Fruit fly (Drosophila melanogaster): ENCODE data around the gene Uch.
A peak's percentile ranks its signal among the peaks of the same experiment; 100 is the strongest.

Uch gene

dm6 chr2L:2180120-2180539 is 33.9 kb downstream of the Uch start (continued):
- TF ChIP-seq Chrac-16 (GFP tag; optimal IDR thresholded peaks at IDR 0.05) (peak; percentile 83), ERR (GFP tag; optimal IDR thresholded peaks at IDR 0.05) (peak; percentile 59), Vsx1 (GFP tag; optimal IDR thresholded peaks at IDR 0.05) (peak; percentile 80), CG13775 (GFP tag; optimal IDR thresholded peaks at IDR 0.05) (peak; percentile 77), aop (GFP tag; IDR thresholded peaks at IDR 0.05) (peak; percentile 93), CG8924 (tag; optimal IDR thresholded peaks at IDR 0.05) (peak; percentile 93), tin (GFP tag; optimal IDR thresholded peaks at IDR 0.05) (peak; percentile 91), ems (GFP tag; optimal IDR thresholded peaks at IDR 0.05) (peak; percentile 84), wor (GFP tag; IDR thresholded peaks at IDR 0.05) (peak; percentile 87), gem (tag; optimal IDR thresholded peaks at IDR 0.05) (peak; percentile 96), CG1603 (tag; optimal IDR thresholded peaks at IDR 0.05) (peak; percentile 91), pho (GFP tag; optimal IDR thresholded peaks at IDR 0.05) (peak; percentile 57), CG18764 (GFP tag; optimal IDR thresholded peaks at IDR 0.05) (peak; percentile 77), CTCF (GFP tag; optimal IDR thresholded peaks at IDR 0.05) (peak; percentile 59), CG18011 (GFP tag; optimal IDR thresholded peaks at IDR 0.05) (peak; percentile 64), CG1233 (GFP tag; optimal IDR thresholded peaks at IDR 0.05) (peak; percentile 85), ken (GFP tag; IDR thresholded peaks at IDR 0.05) (peak; percentile 91), gcm2 (GFP tag; optimal IDR thresholded peaks at IDR 0.05) (peak; percentile 44), CG11560 (tag; IDR thresholded peaks at IDR 0.05) (peak; percentile 59; the same call in 2 of the 3 replicates), pfk (GFP tag; optimal IDR thresholded peaks at IDR 0.05) (no peak), Bdp1 (GFP tag; optimal IDR thresholded peaks at IDR 0.05) (peak; percentile 61), NC2β (GFP tag; optimal IDR thresholded peaks at IDR 0.05) (peak; percentile 79), wdn (GFP tag; IDR thresholded peaks at IDR 0.05) (peak; percentile 81), cwo (GFP tag; optimal IDR thresholded peaks at IDR 0.05) (peak; percentile 82), CG15073 (GFP tag; optimal IDR thresholded peaks at IDR 0.05) (peak; percentile 55), CG16863 (GFP tag; optimal IDR thresholded peaks at IDR 0.05) (peak; percentile 76), luna (GFP tag; optimal IDR thresholded peaks at IDR 0.05) (no peak), Taf1 (GFP tag; IDR thresholded peaks at IDR 0.05) (peak; percentile 44; the same call in 1 of the 2 replicates), br (optimal IDR thresholded peaks at IDR 0.05) (no peak), Myb (GFP tag; optimal IDR thresholded peaks at IDR 0.05) (peak; percentile 15), CG2678 (tag; optimal IDR thresholded peaks at IDR 0.05) (peak; percentile 93), ato (GFP tag; IDR thresholded peaks at IDR 0.05; ENCODE audit: partially characterized antibody) (no peak), Mes4 (GFP tag; optimal IDR thresholded peaks at IDR 0.05) (peak; percentile 76), ham (GFP tag; IDR thresholded peaks at IDR 0.05) (peak; percentile 60; the same call in 1 of the 2 replicates), Camta (GFP tag; optimal IDR thresholded peaks at IDR 0.05) (peak; percentile 81), Dbx (GFP tag; IDR thresholded peaks at IDR 0.05) (peak; percentile 84), CG2712 (tag; optimal IDR thresholded peaks at IDR 0.05) (peak; percentile 96), CG12219 (GFP tag; optimal IDR thresholded peaks at IDR 0.05) (peak; percentile 89), pum (GFP tag; optimal IDR thresholded peaks at IDR 0.05) (peak; percentile 74), CG13424 (tag; optimal IDR thresholded peaks at IDR 0.05) (peak; percentile 92), CG1647 (GFP tag; optimal IDR thresholded peaks at IDR 0.05) (peak; percentile 80), CG14710 (tag; optimal IDR thresholded peaks at IDR 0.05) (peak; percentile 92), klu (GFP tag; IDR thresholded peaks at IDR 0.05) (peak; percentile 64), CG4854 (GFP tag; optimal IDR thresholded peaks at IDR 0.05) (peak; percentile 80), CG11085 (GFP tag; IDR thresholded peaks at IDR 0.05) (peak; percentile 63; the same call in 1 of the 2 replicates), Dip3 (GFP tag; optimal IDR thresholded peaks at IDR 0.05) (peak; percentile 66), CG8089 (GFP tag; optimal IDR thresholded peaks at IDR 0.05) (peak; percentile 70), Hey (tag; optimal IDR thresholded peaks at IDR 0.05) (no peak), ranshi (GFP tag; IDR thresholded peaks at IDR 0.05) (peak; percentile 91), CG4360 (GFP tag; IDR thresholded peaks at IDR 0.05) (peak; percentile 59), zfh1 (GFP tag; IDR thresholded peaks at IDR 0.05) (peak; percentile 93), grau (tag; optimal IDR thresholded peaks at IDR 0.05) (peak; percentile 90), CG6765 (GFP tag; optimal IDR thresholded peaks at IDR 0.05) (peak; percentile 76)
